In the genomic region with DNA sequence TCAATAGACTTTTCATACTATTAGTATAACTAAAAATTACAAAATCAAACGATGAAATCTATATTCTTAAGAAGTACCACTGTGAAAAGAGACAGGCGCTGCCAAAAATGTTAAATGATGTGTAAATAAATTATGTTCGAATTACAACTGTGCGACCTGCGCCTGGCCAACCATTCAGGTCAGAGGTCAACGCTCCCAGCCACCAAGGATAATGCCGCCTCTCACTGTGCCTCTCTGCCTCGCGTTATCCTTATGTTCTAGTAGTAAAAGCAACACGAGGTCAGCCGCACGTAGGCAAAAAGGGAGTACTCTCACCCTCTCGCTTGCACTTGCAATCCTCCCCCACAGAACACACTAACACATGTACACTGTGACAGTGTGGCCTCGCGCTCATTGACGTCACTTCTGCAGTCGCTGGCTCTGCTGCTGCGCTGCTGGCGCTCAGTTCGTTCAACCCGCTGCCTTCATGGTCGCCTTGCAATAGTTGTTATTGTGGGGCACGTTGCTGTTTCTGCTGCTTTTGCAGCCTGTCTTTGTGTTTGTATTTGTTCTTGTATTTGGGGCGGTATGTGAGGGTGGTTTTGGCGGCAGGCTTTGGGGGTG, we compare ENCODE assay signal across 1 fruit fly cellular context.
A peak's percentile ranks its signal among the peaks of the same experiment; 100 is the strongest.
TF ChIP-seq lines count a peak whose summit lies in the region.

No protein-coding gene starts in this region.

TF ChIP-seq in whole organism, embryonic, 481 proteins besides CTCF, POLR2A, EP300 and RAD21 (continued from another document):
- TF ChIP-seq ftz-f1 (GFP tag; optimal IDR thresholded peaks at IDR 0.05; lab: Kevin White, UChicago) (peak; percentile 32), crol (GFP tag; IDR thresholded peaks at IDR 0.05; lab: Robert Waterston, UW) (no peak), CG3407 (GFP tag; optimal IDR thresholded peaks at IDR 0.05; lab: Kevin White, UChicago) (no peak), Trl (optimal IDR thresholded peaks at IDR 0.05; lab: Kevin White, UChicago) (peak in 1 of 2 experiments; percentile 13), Trl (GFP tag; optimal IDR thresholded peaks at IDR 0.05; lab: Kevin White, UChicago) (no peak), Drgx (GFP tag; IDR thresholded peaks at IDR 0.05; lab: Robert Waterston, UW) (peak; percentile 29; the same call in 1 of the 2 replicates)
